Fruit fly (Drosophila melanogaster) whole organism, embryonic: Measurements from ENCODE around the gene nxf4.

Experiments used
- Blimp-1 ChIP-seq: fragments of 200-800 bp; sonication (Bioruptor generic); optimal IDR thresholded peaks from 3 replicates; lab custom pipeline; 2018; ENCODE audit warnings: missing biosample characterization, missing genetic modification characterization, mild to moderate bottlenecking, moderate library complexity, missing genetic modification reagents
- CG10366 ChIP-seq: fragments of 200-800 bp; sonication (Bioruptor generic); IDR thresholded peaks from 2 replicates; pipeline ENCODE4 v1.3.6; 2022; ENCODE audit warnings: missing biosample characterization, missing genetic modification characterization
- CG14441 ChIP-seq: fragments of 200-800 bp; sonication (Bioruptor generic); IDR thresholded peaks from 2 replicates; pipeline ENCODE4 v1.3.6; 2022; ENCODE audit warnings: missing biosample characterization, missing genetic modification characterization
- CG17385 ChIP-seq: fragments of 200-800 bp; sonication (Bioruptor generic); optimal IDR thresholded peaks from 3 replicates; lab custom pipeline; 2018; ENCODE audit warnings: missing biosample characterization, mild to moderate bottlenecking, missing genetic modification characterization
- CG17912 ChIP-seq: fragments of 200-800 bp; sonication (Bioruptor generic); optimal IDR thresholded peaks from 2 replicates; lab custom pipeline; 2018; ENCODE audit warnings: missing biosample characterization, mild to moderate bottlenecking, missing genetic modification characterization
- CG18599 ChIP-seq: fragments of 200-800 bp; sonication (Bioruptor generic); optimal IDR thresholded peaks from 3 replicates; lab custom pipeline; 2017; ENCODE audit warnings: missing biosample characterization, missing genetic modification characterization, mild to moderate bottlenecking, moderate library complexity, missing genetic modification reagents
- CG18764 ChIP-seq: fragments of 200-800 bp; sonication (Bioruptor generic); optimal IDR thresholded peaks from 3 replicates; lab custom pipeline; 2016; ENCODE audit warnings: missing biosample characterization, missing genetic modification characterization
- CG2889 ChIP-seq: fragments of 200-800 bp; sonication (Bioruptor generic); IDR thresholded peaks from 3 replicates; pipeline ENCODE4 v1.3.6; 2022; ENCODE audit warnings: missing biosample characterization, missing genetic modification characterization
- CG30020 ChIP-seq: fragments of 200-800 bp; optimal IDR thresholded peaks from 2 replicates; lab custom pipeline; 2019; ENCODE audit warnings: missing biosample characterization, mild to moderate bottlenecking, missing genetic modification characterization, moderate library complexity
- CG31441 ChIP-seq: fragments of 200-800 bp; sonication (Bioruptor generic); IDR thresholded peaks from 2 replicates; pipeline ENCODE4 v1.3.6; 2022; ENCODE audit warnings: missing biosample characterization, missing genetic modification characterization
- CG7839 ChIP-seq: fragments of 200-800 bp; sonication (Bioruptor generic); optimal IDR thresholded peaks from 3 replicates; lab custom pipeline; 2018; ENCODE audit warnings: missing biosample characterization, mild to moderate bottlenecking, missing genetic modification characterization, moderate library complexity
- CG9817 ChIP-seq: fragments of 200-800 bp; sonication (Bioruptor generic); optimal IDR thresholded peaks from 2 replicates; lab custom pipeline; 2018; ENCODE audit warnings: missing biosample characterization, mild to moderate bottlenecking, missing genetic modification characterization, moderate library complexity
- CG9932 ChIP-seq: fragments of 200-800 bp; sonication (Bioruptor generic); IDR thresholded peaks from 2 replicates; pipeline ENCODE4 v1.3.6; 2022; ENCODE audit warnings: missing biosample characterization, missing genetic modification characterization
- Fer3 ChIP-seq: fragments of 200-800 bp; sonication (Bioruptor generic); optimal IDR thresholded peaks from 2 replicates; lab custom pipeline; 2018; ENCODE audit warnings: missing biosample characterization, mild to moderate bottlenecking, missing genetic modification characterization, moderate library complexity
- Hand ChIP-seq: fragments of 200-800 bp; sonication (Bioruptor generic); optimal IDR thresholded peaks from 2 replicates; lab custom pipeline; 2017; ENCODE audit warnings: mild to moderate bottlenecking, missing biosample characterization, missing genetic modification reagents, missing genetic modification characterization
- Hmr ChIP-seq: fragments of 200-800 bp; sonication (Bioruptor generic); optimal IDR thresholded peaks from 3 replicates; lab custom pipeline; 2017; ENCODE audit warnings: mild to moderate bottlenecking, missing biosample characterization, missing genetic modification reagents, missing genetic modification characterization
- Hr39 ChIP-seq: fragments of >200 bp; optimal IDR thresholded peaks from 2 replicates; lab custom pipeline; 2017
- Hr51 ChIP-seq, 2 experiments: fragments of 200-800 bp; sonication (Bioruptor generic); optimal IDR thresholded peaks; 2 replicates in 1 of 2; 3 replicates in 1 of 2; lab custom pipeline; 2016 to 2018; ENCODE audit warnings: missing biosample characterization in 2 of 2, missing genetic modification characterization in 2 of 2, mild to moderate bottlenecking in 1 of 2, moderate library complexity in 1 of 2
- Hr78 ChIP-seq, 2 experiments: fragments of 200-800 bp in 1 of 2; fragments of >200 bp in 1 of 2; sonication (Bioruptor generic) in 1 of 2; optimal IDR thresholded peaks; 2 replicates each; lab custom pipeline; 2017 to 2019; ENCODE audit warnings: missing biosample characterization in 2 of 2, missing genetic modification characterization in 2 of 2, mild to moderate bottlenecking in 1 of 2, moderate library complexity in 1 of 2
- Meics ChIP-seq: fragments of 200-800 bp; sonication (Bioruptor generic); optimal IDR thresholded peaks from 2 replicates; lab custom pipeline; 2017; ENCODE audit warnings: missing biosample characterization, mild to moderate bottlenecking, missing genetic modification characterization
- NfI ChIP-seq: fragments of 200-800 bp; sonication (Bioruptor generic); optimal IDR thresholded peaks from 3 replicates; lab custom pipeline; 2018; ENCODE audit warnings: missing biosample characterization, mild to moderate bottlenecking, missing genetic modification characterization, moderate library complexity
- Oli ChIP-seq: fragments of 200-800 bp; sonication (Bioruptor generic); optimal IDR thresholded peaks from 2 replicates; lab custom pipeline; 2018; ENCODE audit warnings: missing biosample characterization, mild to moderate bottlenecking, missing genetic modification characterization, moderate library complexity
- Sox102F ChIP-seq: fragments of 200-800 bp; sonication (Bioruptor generic); optimal IDR thresholded peaks from 2 replicates; lab custom pipeline; 2018; ENCODE audit warnings: missing biosample characterization, mild to moderate bottlenecking, missing genetic modification characterization, moderate library complexity
- Spps ChIP-seq: fragments of 200-800 bp; sonication (Bioruptor generic); optimal IDR thresholded peaks from 2 replicates; lab custom pipeline; 2018; ENCODE audit warnings: missing biosample characterization, mild to moderate bottlenecking, missing genetic modification characterization
- Sry-β ChIP-seq: fragments of 200-800 bp; sonication (Bioruptor generic); optimal IDR thresholded peaks from 2 replicates; lab custom pipeline; 2018; ENCODE audit warnings: missing biosample characterization, mild to moderate bottlenecking, missing genetic modification characterization, moderate library complexity
- Xbp1 ChIP-seq: fragments of 200-800 bp; sonication (Bioruptor generic); optimal IDR thresholded peaks from 3 replicates; lab custom pipeline; 2016; ENCODE audit warnings: missing biosample characterization, mild to moderate bottlenecking, missing genetic modification characterization
- bab2 ChIP-seq: fragments of 200-800 bp; sonication (Bioruptor generic); optimal IDR thresholded peaks from 2 replicates; lab custom pipeline; 2016; ENCODE audit warnings: missing biosample characterization, missing genetic modification characterization
- bsh ChIP-seq, 2 experiments: fragments of 200-800 bp; sonication (Bioruptor generic); optimal IDR thresholded peaks; 2 replicates each; lab custom pipeline; 2017 to 2018; ENCODE audit warnings: mild to moderate bottlenecking in 2 of 2, missing biosample characterization in 2 of 2, missing genetic modification characterization in 2 of 2, moderate library complexity in 1 of 2
- caup ChIP-seq: fragments of 200-800 bp; sonication (Bioruptor generic); optimal IDR thresholded peaks from 3 replicates; lab custom pipeline; 2017; ENCODE audit warnings: missing biosample characterization, mild to moderate bottlenecking, missing genetic modification characterization, moderate library complexity; ENCODE audit not compliant: severe bottlenecking
- chif ChIP-seq, 2 experiments: fragments of 200-800 bp; sonication (Bioruptor generic); optimal IDR thresholded peaks; 3 replicates each; lab custom pipeline; 2016; ENCODE audit warnings: missing biosample characterization in 2 of 2, missing genetic modification characterization in 2 of 2
- ci ChIP-seq: fragments of 200-800 bp; sonication (Bioruptor generic); IDR thresholded peaks from 3 replicates; pipeline ENCODE4 v1.3.6; 2022; ENCODE audit warnings: missing biosample characterization, missing genetic modification characterization
- cwo ChIP-seq: fragments of 200-800 bp; sonication (Bioruptor generic); optimal IDR thresholded peaks from 3 replicates; lab custom pipeline; 2017; ENCODE audit warnings: missing biosample characterization, missing genetic modification characterization, mild to moderate bottlenecking, moderate library complexity, missing genetic modification reagents
- dysf ChIP-seq: fragments of 200-800 bp; sonication (Bioruptor generic); IDR thresholded peaks from 3 replicates; pipeline ENCODE4 v1.3.6; 2022; ENCODE audit warnings: missing biosample characterization, missing genetic modification characterization
- fru ChIP-seq: fragments of >200 bp; optimal IDR thresholded peaks from 2 replicates; lab custom pipeline; 2017
- grn ChIP-seq: fragments of 200-800 bp; sonication (Bioruptor generic); optimal IDR thresholded peaks from 3 replicates; lab custom pipeline; 2017; ENCODE audit warnings: missing biosample characterization, missing genetic modification characterization
- pan ChIP-seq, 4 experiments: fragments of >200 bp in 3 of 4; fragments of 200-800 bp in 1 of 4; sonication (Bioruptor generic) in 1 of 4; optimal IDR thresholded peaks in 3 of 4; IDR thresholded peaks in 1 of 4; 2 replicates each; pipeline versions ENCODE4 v1.3.6 to Lab custom; 2017 to 2022; ENCODE audit warnings: missing biosample characterization in 2 of 4, missing genetic modification characterization in 2 of 4, mixed read lengths in 1 of 4
- phol ChIP-seq: fragments of 200-800 bp; sonication (Bioruptor generic); optimal IDR thresholded peaks from 3 replicates; lab custom pipeline; 2018; ENCODE audit warnings: missing biosample characterization, mild to moderate bottlenecking, missing genetic modification characterization, moderate library complexity
- prd ChIP-seq, 3 experiments: fragments of >200 bp in 2 of 3; fragments of 200-800 bp in 1 of 3; sonication (Bioruptor generic) in 1 of 3; optimal IDR thresholded peaks in 2 of 3; IDR thresholded peaks in 1 of 3; 2 replicates in 2 of 3; 3 replicates in 1 of 3; pipeline versions ENCODE4 v1.3.6 to Lab custom; 2017 to 2022; ENCODE audit warnings: missing biosample characterization in 1 of 3, missing genetic modification characterization in 1 of 3
- pros ChIP-seq: fragments of 200-800 bp; sonication (Bioruptor generic); optimal IDR thresholded peaks from 3 replicates; lab custom pipeline; 2019; ENCODE audit warnings: missing biosample characterization, mild to moderate bottlenecking, missing genetic modification characterization, moderate library complexity
- row ChIP-seq: fragments of 200-800 bp; sonication (Bioruptor generic); IDR thresholded peaks from 3 replicates; pipeline ENCODE4 v1.3.6; 2022; ENCODE audit warnings: missing biosample characterization, missing genetic modification characterization
- slbo ChIP-seq: fragments of 200-800 bp; sonication (Bioruptor generic); IDR thresholded peaks from 2 replicates; pipeline ENCODE4 v1.3.6; 2022; ENCODE audit warnings: missing biosample characterization, missing genetic modification characterization
- z ChIP-seq: fragments of 200-800 bp; sonication (Bioruptor generic); IDR thresholded peaks from 3 replicates; pipeline ENCODE4 v1.3.6; 2022; ENCODE audit warnings: missing biosample characterization, missing genetic modification characterization

The nxf4 gene

dm6 chr3R:7334613-7335012, 11.9 kb upstream of the nxf4 start (continued):
- TF ChIP-seq CG18599 (GFP tag; lab: Kevin White, UChicago) (peak; percentile 75), CG17912 (GFP tag; lab: Kevin White, UChicago) (no peak), Hmr (peak; percentile 54), Hr39 (lab: Kevin White, UChicago) (no peak), CG2889 (GFP tag; lab: Robert Waterston, UW) (no peak), dysf (GFP tag; lab: Robert Waterston, UW) (peak; percentile 51; the same call in 1 of the 3 replicates), NfI (peak; percentile 9), phol (tag; lab: Kevin White, UChicago) (peak; percentile 4), chif (GFP tag; optimal IDR thresholded peaks at IDR 0.05; lab: Kevin White, UChicago) (no peak), CG14441 (GFP tag; lab: Robert Waterston, UW) (0 out of 2 replicates have a peak, but pooled peaks have one; percentile 24), cwo (GFP tag; lab: Kevin White, UChicago) (peak; percentile 20), Xbp1 (GFP tag; lab: Kevin White, UChicago) (peak; percentile 14), caup (GFP tag; lab: Kevin White, UChicago) (peak; percentile 27), CG9817 (tag; lab: Kevin White, UChicago) (peak; percentile 10), Hand (no peak), bab2 (GFP tag; lab: Kevin White, UChicago) (no peak), Fer3 (tag; lab: Kevin White, UChicago) (peak; percentile 44), row (GFP tag; lab: Robert Waterston, UW) (peak; percentile 60; the same call in 2 of the 3 replicates), pros (GFP tag; lab: Kevin White, UChicago) (no peak), fru (lab: Kevin White, UChicago) (no peak), pan (optimal IDR thresholded peaks at IDR 0.05; lab: Kevin White, UChicago) (no peak), pan (GFP tag; optimal IDR thresholded peaks at IDR 0.05 in 1 of 2, IDR thresholded peaks at IDR 0.05 in 1 of 2) (peak in 1 of 2 experiments; percentile 56), CG7839 (peak; percentile 46), grn (GFP tag; lab: Kevin White, UChicago) (no peak), Sry-β (no peak), Oli (peak; percentile 14), prd (optimal IDR thresholded peaks at IDR 0.05; lab: Kevin White, UChicago) (no peak), prd (GFP tag; IDR thresholded peaks at IDR 0.05; lab: Robert Waterston, UW) (0 out of 3 replicates have a peak, but pooled peaks have one; percentile 18), z (GFP tag; lab: Robert Waterston, UW) (0 out of 3 replicates have a peak, but pooled peaks have one; percentile 28), CG10366 (GFP tag; lab: Robert Waterston, UW) (0 out of 2 replicates have a peak, but pooled peaks have one; percentile 20), Hr78 (GFP tag; optimal IDR thresholded peaks at IDR 0.05; lab: Kevin White, UChicago) (no peak), ci (GFP tag; lab: Robert Waterston, UW) (0 out of 3 replicates have a peak, but pooled peaks have one; percentile 29), CG9932 (GFP tag; lab: Robert Waterston, UW) (peak; percentile 33; the same call in 1 of the 2 replicates), Spps (tag; lab: Kevin White, UChicago) (no peak), Meics (GFP tag; lab: Kevin White, UChicago) (peak; percentile 38), CG17385 (GFP tag; lab: Kevin White, UChicago) (peak; percentile 9), slbo (GFP tag; lab: Robert Waterston, UW) (peak; percentile 39; the same call in 1 of the 2 replicates), Sox102F (GFP tag; lab: Kevin White, UChicago) (peak; percentile 40), CG18764 (GFP tag; lab: Kevin White, UChicago) (no peak), Hr51 (GFP tag; optimal IDR thresholded peaks at IDR 0.05; lab: Kevin White, UChicago) (peak in 1 of 2 experiments; percentile 49), bsh (GFP tag; optimal IDR thresholded peaks at IDR 0.05; lab: Kevin White, UChicago) (peak in 1 of 2 experiments; percentile 38), Blimp-1 (peak; percentile 31), CG30020 (tag; lab: Kevin White, UChicago) (no peak), CG31441 (GFP tag; lab: Robert Waterston, UW) (peak; percentile 46; the same call in 1 of the 2 replicates)
